Fruit fly (Drosophila melanogaster): ENCODE results near the gene NSD.
A peak's percentile ranks its signal among the peaks of the same experiment; 100 is the strongest.

Gene NSD

DNA sequence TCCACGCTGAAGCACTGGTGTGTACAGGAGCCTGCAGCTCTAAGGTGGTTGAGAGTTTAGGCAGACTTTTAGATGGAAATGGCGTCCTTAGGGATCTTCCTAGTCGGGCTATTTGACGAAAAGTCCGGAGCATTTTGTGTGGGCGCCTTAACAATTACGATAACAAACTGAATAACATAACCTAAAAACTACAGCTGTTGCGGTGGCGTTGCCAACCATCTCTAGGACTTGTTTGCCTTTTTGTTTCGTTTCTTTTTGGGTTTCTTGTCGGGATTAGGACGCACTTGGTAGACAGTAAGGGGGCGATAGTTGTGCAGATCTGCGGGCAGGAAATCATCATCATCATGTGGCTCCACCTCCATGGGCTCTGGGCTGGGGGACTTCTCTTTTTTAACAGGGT lies 20.3 kb upstream of the NSD start:
- TF ChIP-seq CG10348 (GFP tag; IDR thresholded peaks at IDR 0.05) (no peak), CG13204 (GFP tag; optimal IDR thresholded peaks at IDR 0.05) (no peak), CG8301 (tag; optimal IDR thresholded peaks at IDR 0.05) (no peak), Snoo (tag; optimal IDR thresholded peaks at IDR 0.05) (no peak), D1 (tag; optimal IDR thresholded peaks at IDR 0.05) (no peak), gl (tag; optimal IDR thresholded peaks at IDR 0.05) (no peak), CG12605 (GFP tag; IDR thresholded peaks at IDR 0.05) (no peak), CG4496 (GFP tag; IDR thresholded peaks at IDR 0.05) (no peak), CG17806 (tag; optimal IDR thresholded peaks at IDR 0.05) (no peak), fd96Ca (GFP tag; IDR thresholded peaks at IDR 0.05) (no peak)

- no peak for TF ChIP-seq Pif1B (GFP tag; optimal IDR thresholded peaks at IDR 0.05)
- no peak for TF ChIP-seq EcR (GFP tag; optimal IDR thresholded peaks at IDR 0.05)
- peak; percentile 78 for TF ChIP-seq fd96Ca (GFP tag; IDR thresholded peaks at IDR 0.05)
- TF ChIP-seq D1 (tag; optimal IDR thresholded peaks at IDR 0.05) = no peak
- no peak for TF ChIP-seq CG14655 (GFP tag; optimal IDR thresholded peaks at IDR 0.05)
- TF ChIP-seq CG32121 (GFP tag; IDR thresholded peaks at IDR 0.05) = peak; percentile 63; the same call in 1 of the 2 replicates
- TF ChIP-seq CG4496 (GFP tag; IDR thresholded peaks at IDR 0.05) = peak; percentile 56; the same call in 2 of the 3 replicates
- no peak for TF ChIP-seq CG10348 (GFP tag; IDR thresholded peaks at IDR 0.05)
- TF ChIP-seq CG12605 (GFP tag; IDR thresholded peaks at IDR 0.05) = peak; percentile 48; the same call in 1 of the 2 replicates
- TF ChIP-seq Ets98B (GFP tag; IDR thresholded peaks at IDR 0.05) = peak; percentile 50; the same call in 1 of the 2 replicates
- no peak for TF ChIP-seq CG9948 (tag; optimal IDR thresholded peaks at IDR 0.05)
Observed at dm6 chr3R:27954533-27954932, 16.9 kb upstream of the NSD start, which contains the start of gene Nep7. Gene Nep7, plus strand, starts transcription at chr3R:27954917.

DNA sequence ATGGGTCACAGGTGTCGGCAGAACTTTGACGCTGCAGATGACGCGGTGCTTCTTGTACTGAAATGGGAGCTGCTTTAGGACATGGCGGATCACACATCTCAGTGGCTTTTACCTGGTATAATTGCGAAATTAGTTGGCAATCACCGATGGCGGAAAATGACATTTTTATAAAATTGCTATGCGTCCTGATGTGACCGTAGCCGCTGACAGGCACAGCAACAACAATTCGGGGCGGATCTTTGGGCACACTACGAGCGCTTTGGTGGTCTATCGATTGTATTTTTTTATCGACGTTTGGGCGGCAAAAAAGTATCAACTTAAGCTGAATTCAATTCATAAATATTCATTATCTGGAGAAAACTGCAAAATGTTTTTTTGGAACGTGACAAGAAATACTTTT lies 16.2 kb upstream of the NSD start, which contains the start of gene CG4951:
CG4951 (minus strand) TSS at position 223 of the 400 bp plus-strand sequence.
- TF ChIP-seq fd96Ca (GFP tag; IDR thresholded peaks at IDR 0.05) = no peak
- TF ChIP-seq gl (tag; optimal IDR thresholded peaks at IDR 0.05) = no peak
- TF ChIP-seq CG15710 (tag; optimal IDR thresholded peaks at IDR 0.05) = no peak
- no peak for TF ChIP-seq Pif1A (GFP tag; optimal IDR thresholded peaks at IDR 0.05)
- TF ChIP-seq CG8301 (tag; optimal IDR thresholded peaks at IDR 0.05) = no peak
- TF ChIP-seq CG32121 (GFP tag; IDR thresholded peaks at IDR 0.05) = no peak
- TF ChIP-seq CG9948 (tag; optimal IDR thresholded peaks at IDR 0.05) = no peak
- no peak for TF ChIP-seq rn (GFP tag; IDR thresholded peaks at IDR 0.05)

DNA sequence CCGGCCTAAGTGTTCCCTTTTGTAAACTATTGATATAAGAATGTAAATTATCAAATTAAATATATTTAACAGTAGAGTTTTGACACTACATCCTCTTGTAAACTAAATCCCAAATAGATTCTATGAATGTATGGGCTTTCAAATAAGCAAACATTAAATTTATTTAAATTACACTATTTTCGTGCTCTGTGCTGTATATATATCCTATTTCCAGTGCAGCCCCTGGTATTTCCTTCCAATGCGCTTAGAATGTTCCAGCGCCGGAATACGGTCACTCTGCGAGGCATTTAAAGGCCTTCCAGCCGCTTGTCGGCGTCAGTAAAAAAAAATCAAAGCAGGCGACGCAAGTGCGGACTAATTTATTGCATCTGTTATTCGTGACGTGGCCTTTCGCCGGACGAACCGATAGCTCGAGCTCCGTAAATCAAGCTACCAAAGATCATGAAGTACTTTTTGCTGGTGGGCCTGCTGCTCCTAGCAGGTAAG lies 10.8 kb upstream of the NSD start, which contains the start of gene Gp93:
Gp93 (plus strand) TSS at position 291 of the 486 bp plus-strand sequence.
- peak; percentile 33; the same call in 1 of the 3 replicates for TF ChIP-seq fd96Ca (GFP tag; IDR thresholded peaks at IDR 0.05)
- TF ChIP-seq Snoo (tag; optimal IDR thresholded peaks at IDR 0.05) = peak; percentile 64
- peak; percentile 37 for TF ChIP-seq Ets98B (GFP tag; IDR thresholded peaks at IDR 0.05)
- peak; percentile 45 for TF ChIP-seq CG17806 (tag; optimal IDR thresholded peaks at IDR 0.05)
- TF ChIP-seq CG4496 (GFP tag; IDR thresholded peaks at IDR 0.05) = peak; percentile 82
- peak; percentile 59 for TF ChIP-seq CG8159 (tag; optimal IDR thresholded peaks at IDR 0.05)
- TF ChIP-seq CG13204 (GFP tag; optimal IDR thresholded peaks at IDR 0.05) = peak; percentile 7
- no peak for TF ChIP-seq Pif1B (GFP tag; optimal IDR thresholded peaks at IDR 0.05)
- peak; percentile 40; the same call in 1 of the 2 replicates for TF ChIP-seq CG12605 (GFP tag; IDR thresholded peaks at IDR 0.05)
- TF ChIP-seq CG8301 (tag; optimal IDR thresholded peaks at IDR 0.05) = peak; percentile 37
- TF ChIP-seq rn (GFP tag; IDR thresholded peaks at IDR 0.05) = no peak
- no peak for TF ChIP-seq CG14655 (GFP tag; optimal IDR thresholded peaks at IDR 0.05)
- TF ChIP-seq Pif1A (GFP tag; optimal IDR thresholded peaks at IDR 0.05) = no peak
- peak; percentile 18 for TF ChIP-seq gl (tag; optimal IDR thresholded peaks at IDR 0.05)
- TF ChIP-seq EcR (GFP tag; optimal IDR thresholded peaks at IDR 0.05) = peak; percentile 56
- TF ChIP-seq CG34367 (tag; optimal IDR thresholded peaks at IDR 0.05) = peak; percentile 25
- peak; percentile 42 for TF ChIP-seq CG9948 (tag; optimal IDR thresholded peaks at IDR 0.05)
- peak; percentile 67 for TF ChIP-seq CG15710 (tag; optimal IDR thresholded peaks at IDR 0.05)
- TF ChIP-seq D1 (tag; optimal IDR thresholded peaks at IDR 0.05) = no peak
- TF ChIP-seq CG32121 (GFP tag; IDR thresholded peaks at IDR 0.05) = peak; percentile 54; the same call in 1 of the 2 replicates
- TF ChIP-seq CG10348 (GFP tag; IDR thresholded peaks at IDR 0.05) = no peak

dm6 chr3R:27947682-27948245 lies 10.1 kb upstream of the NSD start, which contains the start of gene mfrn:
Gene mfrn, minus strand, starts transcription at chr3R:27948021.
- TF ChIP-seq CG14655 (GFP tag; optimal IDR thresholded peaks at IDR 0.05) (no peak), CG9948 (tag; optimal IDR thresholded peaks at IDR 0.05) (no peak), Pif1B (GFP tag; optimal IDR thresholded peaks at IDR 0.05) (no peak), CG34367 (tag; optimal IDR thresholded peaks at IDR 0.05) (no peak), CG8159 (tag; optimal IDR thresholded peaks at IDR 0.05) (no peak), CG13204 (GFP tag; optimal IDR thresholded peaks at IDR 0.05) (no peak), CG8301 (tag; optimal IDR thresholded peaks at IDR 0.05) (no peak), gl (tag; optimal IDR thresholded peaks at IDR 0.05) (no peak), CG4496 (GFP tag; IDR thresholded peaks at IDR 0.05) (no peak), CG17806 (tag; optimal IDR thresholded peaks at IDR 0.05) (no peak)

DNA sequence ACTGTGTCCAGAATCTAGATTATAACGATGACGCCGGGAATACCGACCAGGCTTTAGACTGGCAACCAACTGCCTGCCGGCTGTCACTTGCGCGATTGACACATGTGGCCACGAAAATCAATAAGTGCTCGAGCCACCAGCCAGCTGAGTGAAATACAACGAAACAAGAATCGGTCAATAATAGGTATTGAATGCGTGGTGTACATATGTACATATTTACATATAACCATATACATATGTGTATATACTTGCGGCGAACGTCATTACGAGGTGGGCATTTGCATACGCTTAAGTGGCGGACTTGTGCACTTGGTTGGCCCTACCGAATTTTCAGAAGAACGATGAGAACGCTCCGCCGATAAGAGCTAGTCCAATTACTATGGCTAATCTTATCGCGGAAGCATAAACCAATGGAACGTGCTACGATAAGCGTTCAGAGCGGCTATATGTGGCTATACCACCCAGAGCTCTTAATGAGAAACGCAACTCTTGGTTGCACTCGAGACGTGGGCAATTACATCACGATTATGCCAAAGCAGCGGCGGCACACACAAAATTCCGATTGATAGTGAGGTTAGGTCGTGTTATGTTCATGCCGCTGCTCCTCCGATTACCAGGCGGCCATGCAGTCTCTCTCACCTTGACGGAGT lies 9.0 kb upstream of the NSD start:
- TF ChIP-seq CG12605 (GFP tag; IDR thresholded peaks at IDR 0.05) = no peak
- no peak for TF ChIP-seq CG8301 (tag; optimal IDR thresholded peaks at IDR 0.05)
- TF ChIP-seq CG10348 (GFP tag; IDR thresholded peaks at IDR 0.05) = no peak
- no peak for TF ChIP-seq Pif1B (GFP tag; optimal IDR thresholded peaks at IDR 0.05)
- no peak for TF ChIP-seq rn (GFP tag; IDR thresholded peaks at IDR 0.05)
- no peak for TF ChIP-seq CG32121 (GFP tag; IDR thresholded peaks at IDR 0.05)
- TF ChIP-seq D1 (tag; optimal IDR thresholded peaks at IDR 0.05) = no peak
- TF ChIP-seq CG34367 (tag; optimal IDR thresholded peaks at IDR 0.05) = no peak
- TF ChIP-seq CG9948 (tag; optimal IDR thresholded peaks at IDR 0.05) = no peak
- TF ChIP-seq fd96Ca (GFP tag; IDR thresholded peaks at IDR 0.05) = no peak
- no peak for TF ChIP-seq CG17806 (tag; optimal IDR thresholded peaks at IDR 0.05)
- TF ChIP-seq EcR (GFP tag; optimal IDR thresholded peaks at IDR 0.05) = no peak
